Fruit fly (Drosophila melanogaster) S2 (cell line): ENCODE measurements around the gene galene.

Experiments used
- CG8478 ChIP-seq: fragments of >200 bp; optimal IDR thresholded peaks from 2 replicates; lab custom pipeline; 2018
- CTCF ChIP-seq, 2 experiments: fragments of >200 bp; optimal IDR thresholded peaks; 2 replicates each; lab custom pipeline; 2018

dm6 chr3L:1256061-1256780 is 20.7 kb downstream of the galene start, which contains the start of gene tfc:
- TF ChIP-seq CG8478 (lab: Kevin White, UChicago) (no peak), CTCF (optimal IDR thresholded peaks at IDR 0.05; lab: Kevin White, UChicago) (no peak)
